Worm (Caenorhabditis elegans): Measurements from ENCODE around the gene srt-48.

The srt-48 gene

DNA sequence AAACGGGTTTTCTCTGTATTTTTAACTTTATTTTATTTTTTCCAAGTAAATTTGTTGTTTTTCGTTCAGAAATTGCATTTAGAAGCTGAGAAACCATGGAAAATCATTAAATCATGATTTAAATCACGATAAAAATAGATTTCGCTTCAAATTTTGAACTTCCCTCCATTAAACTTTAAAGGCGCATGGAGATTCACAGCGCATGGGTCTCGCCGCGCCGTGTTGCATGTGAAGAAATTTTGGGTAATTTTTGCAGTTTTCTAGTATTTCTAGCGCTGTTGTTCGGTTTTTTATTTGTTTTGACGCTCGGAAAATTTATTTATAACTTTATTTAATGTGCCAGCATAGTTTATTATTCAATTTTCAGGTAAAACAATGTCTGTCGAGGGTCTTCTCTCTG, 31.7 kb downstream of the srt-48 start, which contains the start of gene eef-1B.2:
Gene eef-1B.2 (plus strand): TSS at position 358 of the 400 bp plus-strand sequence.
- TF ChIP-seq dve-1 (tag; optimal IDR thresholded peaks at IDR 0.05) (peak; percentile 13), sox-2 (GFP tag; IDR thresholded peaks at IDR 0.05) (no peak), ceh-31 (tag; optimal IDR thresholded peaks at IDR 0.05) (peak; percentile 14), nfya-1 (tag; optimal IDR thresholded peaks at IDR 0.05) (peak; percentile 46), hlh-15 (tag; optimal IDR thresholded peaks at IDR 0.05) (no peak), hlh-6 (tag; optimal IDR thresholded peaks at IDR 0.05) (no peak), pax-1 (tag; optimal IDR thresholded peaks at IDR 0.05) (peak; percentile 21), elt-2 (tag; optimal IDR thresholded peaks at IDR 0.05) (no peak)

DNA sequence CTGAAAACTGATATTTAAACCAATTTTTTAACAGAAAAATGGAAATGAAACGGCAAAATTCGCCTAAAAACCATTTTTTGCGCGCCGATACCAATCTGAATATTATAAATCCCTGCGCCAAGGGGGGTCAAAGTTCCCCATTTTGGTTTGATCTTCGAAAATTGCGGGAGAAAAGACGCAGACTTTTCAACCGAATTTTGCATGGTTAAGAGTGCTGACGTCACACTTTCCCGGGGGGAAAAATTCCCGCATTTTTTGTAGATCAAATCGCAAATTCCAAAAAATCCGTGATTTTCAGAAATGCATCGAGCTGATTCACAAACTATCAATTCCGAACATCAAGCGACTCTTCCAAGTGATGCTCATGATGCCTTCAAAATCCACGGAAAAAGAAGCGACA, 39.2 kb downstream of the srt-48 start:
- no peak for TF ChIP-seq pqm-1 (tag; optimal IDR thresholded peaks at IDR 0.05)
- TF ChIP-seq F13H6.1 (tag; optimal IDR thresholded peaks at IDR 0.05), result no peak
- TF ChIP-seq nhr-232 (tag; optimal IDR thresholded peaks at IDR 0.05), result no peak
- no peak for TF ChIP-seq ceh-45 (GFP tag; IDR thresholded peaks at IDR 0.05)
- no peak for TF ChIP-seq pha-2 (tag; optimal IDR thresholded peaks at IDR 0.05)
- TF ChIP-seq nhr-11 (tag; optimal IDR thresholded peaks at IDR 0.05), result no peak
- no peak for TF ChIP-seq ceh-14 (tag; optimal IDR thresholded peaks at IDR 0.05)
- no peak for TF ChIP-seq sdc-2 (tag; optimal IDR thresholded peaks at IDR 0.05)
- TF ChIP-seq ceh-22 (tag; optimal IDR thresholded peaks at IDR 0.05), result no peak
- no peak for TF ChIP-seq unc-42 (tag; optimal IDR thresholded peaks at IDR 0.05)
- TF ChIP-seq elt-2 (tag; optimal IDR thresholded peaks at IDR 0.05), result no peak
- TF ChIP-seq Y22D7AL.16 (tag; optimal IDR thresholded peaks at IDR 0.05), result no peak
- no peak for TF ChIP-seq pros-1 (tag; optimal IDR thresholded peaks at IDR 0.05)
- no peak for TF ChIP-seq ceh-6 (GFP tag; optimal IDR thresholded peaks at IDR 0.05)
- no peak for TF ChIP-seq ceh-18 (tag; optimal IDR thresholded peaks at IDR 0.05)
- TF ChIP-seq ceh-19 (GFP tag; optimal IDR thresholded peaks at IDR 0.05), result no peak
- no peak for TF ChIP-seq hlh-15 (tag; optimal IDR thresholded peaks at IDR 0.05)
- TF ChIP-seq pag-3 (tag; optimal IDR thresholded peaks at IDR 0.05; ENCODE audit: borderline replicate concordance), result no peak
- no peak for TF ChIP-seq dmd-4 (tag; optimal IDR thresholded peaks at IDR 0.05; ENCODE audit: borderline replicate concordance)
- TF ChIP-seq sox-2 (GFP tag; IDR thresholded peaks at IDR 0.05), result no peak

DNA sequence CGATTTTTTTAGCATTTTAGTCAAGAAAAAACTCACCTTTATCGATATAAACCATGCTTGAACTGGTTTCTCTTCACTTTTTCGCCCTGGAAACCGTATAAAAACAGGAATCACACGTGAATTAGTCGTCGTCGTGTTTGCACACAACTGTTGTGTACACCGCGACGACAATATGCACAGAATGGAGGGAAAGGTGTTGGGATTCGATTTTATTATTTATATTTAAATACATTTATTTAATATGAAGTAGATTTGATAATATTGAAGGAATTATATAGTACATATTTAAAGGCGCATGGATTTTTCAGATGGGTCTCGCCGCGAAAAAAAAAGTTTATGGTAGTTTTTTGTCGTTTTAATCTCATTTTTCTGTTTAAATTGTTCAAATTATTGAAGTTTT, 39.8 kb downstream of the srt-48 start, which contains the start of gene Y41E3.8:
Gene Y41E3.8 (minus strand): TSS at position 88 of the 400 bp plus-strand sequence.
- TF ChIP-seq ceh-19 (GFP tag; optimal IDR thresholded peaks at IDR 0.05), result no peak
- peak; percentile 32 for TF ChIP-seq nfya-1 (tag; optimal IDR thresholded peaks at IDR 0.05)

- no peak for TF ChIP-seq pros-1 (tag; optimal IDR thresholded peaks at IDR 0.05)
- TF ChIP-seq unc-3 (GFP tag; conservative IDR thresholded peaks at IDR 0.05), result no peak
- no peak for TF ChIP-seq unc-3 (tag; optimal IDR thresholded peaks at IDR 0.05)
- no peak for TF ChIP-seq ama-1 (optimal IDR thresholded peaks at IDR 0.05)
- no peak for TF ChIP-seq gmeb-2 (tag; optimal IDR thresholded peaks at IDR 0.05)
- TF ChIP-seq hlh-15 (tag; optimal IDR thresholded peaks at IDR 0.05), result no peak
- no peak for TF ChIP-seq C08G9.2 (tag; optimal IDR thresholded peaks at IDR 0.05)
- no peak for TF ChIP-seq nhr-232 (tag; optimal IDR thresholded peaks at IDR 0.05)
- no peak for TF ChIP-seq eyg-1 (tag; optimal IDR thresholded peaks at IDR 0.05)
- no peak for TF ChIP-seq npax-4 (tag; optimal IDR thresholded peaks at IDR 0.05)
- TF ChIP-seq T23F11.4 (GFP tag; optimal IDR thresholded peaks at IDR 0.05), result no peak
- no peak for TF ChIP-seq fkh-10 (GFP tag; optimal IDR thresholded peaks at IDR 0.05)
- TF ChIP-seq ceh-45 (GFP tag; IDR thresholded peaks at IDR 0.05), result no peak
- TF ChIP-seq rnt-1 (tag; optimal IDR thresholded peaks at IDR 0.05), result no peak
- TF ChIP-seq hlh-13 (GFP tag; optimal IDR thresholded peaks at IDR 0.05), result no peak
- no peak for TF ChIP-seq pag-3 (tag; optimal IDR thresholded peaks at IDR 0.05; ENCODE audit: borderline replicate concordance)
- no peak for TF ChIP-seq pax-1 (tag; optimal IDR thresholded peaks at IDR 0.05)
Observed at ce11 chrIV:15028386-15028785, 40.3 kb downstream of the srt-48 start.

ce11 chrIV:15027884-15028283, 40.8 kb downstream of the srt-48 start:
- TF ChIP-seq nfya-1 (tag; optimal IDR thresholded peaks at IDR 0.05) (peak; percentile 85), hlh-15 (tag; optimal IDR thresholded peaks at IDR 0.05) (no peak), pqm-1 (tag; optimal IDR thresholded peaks at IDR 0.05) (no peak)
